Worm (Caenorhabditis elegans) whole organism, L2 larva: ENCODE data around the gene adm-2.

Experiments used
- alr-1 ChIP-seq: fragments of 150-350 bp; optimal IDR thresholded peaks from 2 replicates; lab custom pipeline; 2014; ENCODE audit warnings: missing biosample characterization, missing genetic modification characterization
- crh-2 ChIP-seq: sonication (generic microtip); optimal IDR thresholded peaks from 2 replicates; lab custom pipeline; 2017; ENCODE audit warnings: missing biosample characterization, missing genetic modification characterization
- lin-39 ChIP-seq: fragments of 150-350 bp; optimal IDR thresholded peaks from 2 replicates; lab custom pipeline; 2014; ENCODE audit warnings: missing biosample characterization, missing genetic modification reagents, missing genetic modification characterization
- nhr-12 ChIP-seq: fragments of 150-350 bp; optimal IDR thresholded peaks from 2 replicates; lab custom pipeline; 2014; ENCODE audit warnings: missing biosample characterization, missing genetic modification characterization
- nhr-25 ChIP-seq: fragments of 150-350 bp; sonication (generic microtip); optimal IDR thresholded peaks from 3 replicates; lab custom pipeline; 2014; ENCODE audit warnings: missing biosample characterization, missing genetic modification characterization
- peb-1 ChIP-seq: fragments of 150-350 bp; optimal IDR thresholded peaks from 2 replicates; lab custom pipeline; 2014; ENCODE audit warnings: missing biosample characterization, missing genetic modification characterization
- snpc-4 ChIP-seq: fragments of 150-350 bp; optimal IDR thresholded peaks from 2 replicates; lab custom pipeline; 2014; ENCODE audit warnings: missing biosample characterization, missing genetic modification characterization
- unc-39 ChIP-seq: fragments of 150-350 bp; optimal IDR thresholded peaks from 2 replicates; lab custom pipeline; 2014; ENCODE audit warnings: missing biosample characterization, missing genetic modification characterization
- ztf-4 ChIP-seq: fragments of 150-350 bp; optimal IDR thresholded peaks from 2 replicates; lab custom pipeline; 2014; ENCODE audit warnings: missing biosample characterization, missing genetic modification characterization

ce11 chrX:13660206-13660605 lies 27.5 kb upstream of the adm-2 start, which contains the start of gene C04A11.1:
- TF ChIP-seq nhr-25 (tag; lab: Kevin White, UChicago) (no peak), alr-1 (no peak), unc-39 (tag; lab: Kevin White, UChicago) (no peak), peb-1 (no peak), snpc-4 (tag; lab: Kevin White, UChicago) (no peak), crh-2 (tag; lab: Kevin White, UChicago) (no peak), nhr-12 (tag; lab: Kevin White, UChicago) (no peak), ztf-4 (no peak), lin-39 (tag; lab: Kevin White, UChicago) (no peak)
